Fruit fly (Drosophila melanogaster) whole organism, prepupa: ENCODE results near the gene CG10011.

ENCODE experiments used
- CG34406 ChIP-seq: fragments of 200-800 bp; sonication (Bioruptor generic); optimal IDR thresholded peaks from 3 replicates; lab custom pipeline; 2016; ENCODE audit warnings: missing biosample characterization, missing genetic modification characterization
- Sox102F ChIP-seq: fragments of 200-800 bp; sonication (Bioruptor generic); optimal IDR thresholded peaks from 2 replicates; lab custom pipeline; 2016; ENCODE audit warnings: missing biosample characterization, mild to moderate bottlenecking, missing genetic modification characterization
- dsx ChIP-seq: fragments of 200-800 bp; optimal IDR thresholded peaks from 3 replicates; lab custom pipeline; 2019; ENCODE audit warnings: missing biosample characterization, mild to moderate bottlenecking, missing genetic modification characterization, moderate library complexity; ENCODE audit not compliant: poor library complexity, severe bottlenecking

DNA sequence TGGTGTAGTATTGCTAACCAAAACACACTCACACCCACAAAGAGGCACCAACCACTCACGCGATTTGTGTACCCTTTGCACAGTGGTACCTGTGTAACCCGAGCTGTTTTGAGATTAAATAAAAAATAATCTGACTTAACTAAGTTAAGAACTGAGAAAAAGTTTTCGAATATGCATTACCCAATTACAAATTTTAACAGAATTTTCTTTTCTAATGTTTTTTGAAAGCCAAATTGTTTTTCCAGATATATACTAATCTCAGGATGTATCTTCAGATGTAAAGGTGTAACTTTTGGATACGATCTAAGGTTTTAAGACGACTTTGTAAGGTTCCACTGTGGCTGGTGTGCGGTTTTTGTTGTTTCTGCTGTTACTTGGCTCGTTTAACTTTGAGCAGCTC, 1.2 kb downstream of the CG10011 start:
- TF ChIP-seq Sox102F, result peak; percentile 72
- TF ChIP-seq CG34406, result peak; percentile 65
- no peak for TF ChIP-seq dsx
